Worm (Caenorhabditis elegans): ENCODE results near the gene H14N18.2.

Gene H14N18.2

DNA sequence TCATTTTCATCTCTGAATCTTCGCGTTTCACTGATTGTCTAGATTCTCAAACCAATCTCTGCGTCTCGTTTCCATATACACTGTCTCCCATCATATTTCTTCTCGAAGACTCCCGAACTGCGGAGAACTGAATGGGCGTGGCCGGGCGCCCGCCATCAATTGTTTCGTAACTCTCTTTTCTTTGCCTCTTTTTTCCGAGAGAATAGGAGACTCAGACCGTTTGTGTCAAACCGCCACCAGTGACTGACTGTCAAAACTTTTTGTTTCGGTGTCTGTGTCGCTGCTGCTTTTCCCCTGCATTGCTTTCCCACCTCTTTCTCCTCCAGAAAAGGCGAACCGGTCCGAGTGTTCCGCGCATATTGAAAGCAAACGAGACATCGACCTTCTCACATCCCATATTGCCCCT, 3.8 kb downstream of the H14N18.2 start, which contains the start of gene unc-23 (continued):
- no peak for TF ChIP-seq hlh-13 (GFP tag; optimal IDR thresholded peaks at IDR 0.05)
- no peak for TF ChIP-seq lin-11 (tag; optimal IDR thresholded peaks at IDR 0.05)
- TF ChIP-seq fax-1 (tag; optimal IDR thresholded peaks at IDR 0.05) = no peak
- no peak for TF ChIP-seq sox-4 (tag; optimal IDR thresholded peaks at IDR 0.05)
- no peak for TF ChIP-seq elt-2 (tag; optimal IDR thresholded peaks at IDR 0.05)
- TF ChIP-seq ceh-9 (tag; optimal IDR thresholded peaks at IDR 0.05) = no peak
- no peak for TF ChIP-seq che-1 (tag; optimal IDR thresholded peaks at IDR 0.05)
- TF ChIP-seq eyg-1 (tag; optimal IDR thresholded peaks at IDR 0.05) = no peak
- TF ChIP-seq sdc-2 (tag; optimal IDR thresholded peaks at IDR 0.05) = no peak
- peak; percentile 11 for TF ChIP-seq ceh-34 (tag; optimal IDR thresholded peaks at IDR 0.05)
- no peak for TF ChIP-seq madf-2 (tag; optimal IDR thresholded peaks at IDR 0.05)
- TF ChIP-seq hlh-8 (tag; optimal IDR thresholded peaks at IDR 0.05) = no peak
- TF ChIP-seq hlh-6 (tag; optimal IDR thresholded peaks at IDR 0.05) = no peak
- peak; percentile 80 for TF ChIP-seq rnt-1 (tag; optimal IDR thresholded peaks at IDR 0.05)
- no peak for TF ChIP-seq K09A11.1 (tag; optimal IDR thresholded peaks at IDR 0.05; ENCODE audit: insufficient read depth)
- TF ChIP-seq pha-2 (tag; optimal IDR thresholded peaks at IDR 0.05) = no peak
- no peak for TF ChIP-seq ceh-14 (tag; optimal IDR thresholded peaks at IDR 0.05)
- no peak for TF ChIP-seq sox-2 (GFP tag; IDR thresholded peaks at IDR 0.05)
- no peak for TF ChIP-seq nhr-232 (tag; optimal IDR thresholded peaks at IDR 0.05)
- TF ChIP-seq Y22D7AL.16 (tag; optimal IDR thresholded peaks at IDR 0.05) = no peak
- no peak for TF ChIP-seq dmd-4 (tag; optimal IDR thresholded peaks at IDR 0.05; ENCODE audit: borderline replicate concordance)
- TF ChIP-seq lim-6 (tag; optimal IDR thresholded peaks at IDR 0.05) = no peak
- no peak for TF ChIP-seq mec-3 (tag; optimal IDR thresholded peaks at IDR 0.05; ENCODE audit: borderline replicate concordance)

DNA sequence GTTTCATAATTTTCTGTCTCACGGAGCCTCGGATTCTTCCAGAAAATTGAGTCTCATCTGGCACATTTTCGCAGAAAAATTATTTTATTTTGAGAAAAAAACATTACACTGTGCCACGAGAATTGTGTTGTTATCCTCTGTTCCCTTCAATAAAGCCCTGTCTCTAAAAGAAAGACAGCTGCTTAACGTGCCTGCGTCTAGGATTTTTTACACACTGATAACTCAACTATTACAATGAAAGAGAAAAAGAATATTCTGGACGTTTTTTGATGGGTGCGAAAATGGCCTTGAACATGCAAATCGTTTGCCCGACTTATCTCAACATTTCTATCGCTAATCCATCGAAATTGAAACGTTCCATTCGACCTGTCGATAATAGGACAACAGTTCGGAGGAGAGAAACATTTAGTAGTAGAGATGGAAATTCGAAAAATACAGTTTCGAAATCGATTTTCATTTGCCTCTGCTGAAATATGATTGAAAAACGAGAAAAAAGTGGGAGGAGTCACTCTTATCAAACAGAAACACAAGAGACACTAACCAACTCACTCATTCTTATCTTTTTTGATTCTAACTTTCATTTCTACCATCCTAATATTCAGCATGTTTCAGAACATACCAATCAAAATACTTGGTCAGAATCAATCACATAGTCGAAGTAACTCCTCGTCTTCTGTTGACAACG, 4.5 kb downstream of the H14N18.2 start:
- TF ChIP-seq dmd-4 (tag; optimal IDR thresholded peaks at IDR 0.05; ENCODE audit: borderline replicate concordance) (no peak), ahr-1 (tag; optimal IDR thresholded peaks at IDR 0.05) (no peak), unc-55 (GFP tag; optimal IDR thresholded peaks at IDR 0.05) (peak; percentile 28), fkh-10 (GFP tag; optimal IDR thresholded peaks at IDR 0.05) (no peak)

DNA sequence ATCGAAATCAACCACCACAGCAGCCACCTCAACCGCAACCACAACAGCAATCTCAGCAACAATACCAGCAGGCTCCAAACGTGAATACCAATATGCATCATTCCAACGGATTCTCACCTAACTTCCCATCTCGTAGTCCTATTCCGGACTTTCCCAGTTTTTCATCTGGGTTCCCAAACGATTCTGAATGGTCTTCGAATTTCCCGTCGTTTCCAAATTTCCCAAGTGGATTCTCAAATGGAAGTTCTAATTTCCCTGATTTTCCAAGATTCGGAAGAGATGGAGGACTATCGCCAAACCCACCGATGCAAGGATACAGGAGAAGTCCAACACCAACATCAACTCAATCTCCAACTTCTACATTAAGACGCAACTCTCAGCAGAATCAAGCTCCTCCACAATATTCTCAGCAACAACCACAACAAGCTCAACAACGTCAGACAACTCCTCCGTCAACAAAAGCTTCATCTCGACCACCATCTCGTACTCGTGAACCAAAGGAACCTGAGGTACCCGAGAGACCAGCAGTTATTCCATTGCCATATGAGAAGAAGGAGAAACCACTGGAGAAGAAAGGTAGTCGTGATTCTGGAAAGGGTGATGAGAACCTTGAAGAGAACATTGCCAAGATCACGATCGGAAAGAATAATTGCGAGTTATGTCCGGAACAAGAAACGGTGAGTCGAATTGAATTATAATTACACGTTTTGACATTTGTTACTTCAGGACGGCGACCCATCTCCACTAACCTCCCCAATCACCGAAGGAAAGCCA, 5.2 kb downstream of the H14N18.2 start:
- TF ChIP-seq ceh-9 (tag; optimal IDR thresholded peaks at IDR 0.05) = no peak

DNA sequence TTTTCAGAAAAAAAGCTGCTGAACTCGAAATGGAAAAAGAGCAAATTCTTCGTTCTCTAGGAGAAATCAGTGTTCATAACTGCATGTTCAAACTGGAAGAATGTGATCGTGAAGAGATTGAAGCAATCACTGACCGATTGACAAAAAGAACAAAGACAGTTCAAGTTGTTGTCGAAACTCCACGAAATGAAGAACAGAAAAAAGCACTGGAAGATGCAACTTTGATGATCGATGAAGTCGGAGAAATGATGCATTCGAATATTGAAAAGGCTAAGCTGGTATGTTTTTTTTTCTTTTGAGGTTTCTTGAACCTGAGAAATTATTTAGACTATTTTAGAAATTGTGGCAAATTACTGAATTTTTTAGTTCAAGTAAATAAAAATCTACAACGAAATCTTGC, 6.0 kb downstream of the H14N18.2 start:
- TF ChIP-seq hlh-8 (tag; optimal IDR thresholded peaks at IDR 0.05) (no peak), hlh-13 (GFP tag; optimal IDR thresholded peaks at IDR 0.05) (no peak), unc-55 (GFP tag; optimal IDR thresholded peaks at IDR 0.05) (no peak), ceh-9 (tag; optimal IDR thresholded peaks at IDR 0.05) (no peak), ztf-16 (tag; optimal IDR thresholded peaks at IDR 0.05) (no peak), C08G9.2 (tag; optimal IDR thresholded peaks at IDR 0.05) (no peak), unc-42 (tag; optimal IDR thresholded peaks at IDR 0.05) (no peak), madf-2 (tag; optimal IDR thresholded peaks at IDR 0.05) (no peak), syd-9 (tag; optimal IDR thresholded peaks at IDR 0.05) (no peak), sox-4 (tag; optimal IDR thresholded peaks at IDR 0.05) (no peak), pha-4 (tag; optimal IDR thresholded peaks at IDR 0.05) (no peak), hlh-15 (tag; optimal IDR thresholded peaks at IDR 0.05) (no peak), ahr-1 (tag; optimal IDR thresholded peaks at IDR 0.05) (no peak), C38D4.7 (GFP tag; optimal IDR thresholded peaks at IDR 0.05) (no peak), pqm-1 (tag; optimal IDR thresholded peaks at IDR 0.05) (no peak), che-1 (tag; optimal IDR thresholded peaks at IDR 0.05) (no peak), pha-2 (tag; optimal IDR thresholded peaks at IDR 0.05) (no peak), nhr-11 (tag; optimal IDR thresholded peaks at IDR 0.05) (no peak), tbx-2 (tag; optimal IDR thresholded peaks at IDR 0.05) (no peak), elt-2 (tag; optimal IDR thresholded peaks at IDR 0.05) (no peak)
